In genomic region chr3L:10656451-10657198, dm6 we compare ENCODE assay signal across 3 fruit fly cellular contexts.
A peak's percentile ranks its signal among the peaks of the same experiment; 100 is the strongest.
TF ChIP-seq lines count a peak whose summit lies in the region.

No protein-coding gene starts in this region.

TF ChIP-seq in whole organism, adult, 20 proteins besides CTCF, POLR2A, EP300 and RAD21 (continued from another document):
- TF ChIP-seq Clk (GFP tag; optimal IDR thresholded peaks at IDR 0.05; lab: Kevin White, UChicago), result no peak

TF ChIP-seq in whole organism, embryonic, 481 proteins besides CTCF, POLR2A, EP300 and RAD21 (continued from another document and continues in another):
- TF ChIP-seq nmo (GFP tag; optimal IDR thresholded peaks at IDR 0.05; lab: Kevin White, UChicago), result no peak
- peak; percentile 25; the same call in 2 of the 3 replicates for TF ChIP-seq sr (GFP tag; IDR thresholded peaks at IDR 0.05; lab: Robert Waterston, UW)
- no peak for TF ChIP-seq dati (GFP tag; IDR thresholded peaks at IDR 0.05; lab: Robert Waterston, UW)
- no peak for TF ChIP-seq ken (GFP tag; IDR thresholded peaks at IDR 0.05; lab: Robert Waterston, UW)
- no peak for TF ChIP-seq CG9437 (GFP tag; optimal IDR thresholded peaks at IDR 0.05; lab: Kevin White, UChicago)
- TF ChIP-seq CG12219 (GFP tag; optimal IDR thresholded peaks at IDR 0.05; lab: Kevin White, UChicago), result peak; percentile 56
- no peak for TF ChIP-seq H2.0 (GFP tag; IDR thresholded peaks at IDR 0.05; lab: Robert Waterston, UW)
- peak; percentile 35 for TF ChIP-seq D19B (GFP tag; optimal IDR thresholded peaks at IDR 0.05; lab: Kevin White, UChicago)
- TF ChIP-seq so (GFP tag; IDR thresholded peaks at IDR 0.05; lab: Robert Waterston, UW), result peak; percentile 65; the same call in 2 of the 3 replicates
- peak; percentile 54 for TF ChIP-seq CG8290 (GFP tag; optimal IDR thresholded peaks at IDR 0.05; lab: Kevin White, UChicago)
- peak in 1 of 2 experiments; percentile 83 for TF ChIP-seq CG8290 (tag; optimal IDR thresholded peaks at IDR 0.05; lab: Kevin White, UChicago)
- peak; percentile 56 for TF ChIP-seq CG34376 (GFP tag; optimal IDR thresholded peaks at IDR 0.05; lab: Kevin White, UChicago)
- TF ChIP-seq tup (GFP tag; optimal IDR thresholded peaks at IDR 0.05; lab: Kevin White, UChicago), result peak; percentile 61
- TF ChIP-seq ab (GFP tag; optimal IDR thresholded peaks at IDR 0.05; lab: Kevin White, UChicago), result no peak
- peak; percentile 21 for TF ChIP-seq chn (GFP tag; optimal IDR thresholded peaks at IDR 0.05; lab: Kevin White, UChicago)
- TF ChIP-seq CG10543 (GFP tag; optimal IDR thresholded peaks at IDR 0.05; lab: Kevin White, UChicago), result peak; percentile 27
- peak; percentile 55 for TF ChIP-seq tio (GFP tag; optimal IDR thresholded peaks at IDR 0.05; lab: Kevin White, UChicago)
- no peak for TF ChIP-seq CG11247 (GFP tag; IDR thresholded peaks at IDR 0.05; lab: Robert Waterston, UW)
- peak; percentile 1 for TF ChIP-seq CG3995 (GFP tag; optimal IDR thresholded peaks at IDR 0.05; lab: Kevin White, UChicago)
- no peak for TF ChIP-seq Ravus (GFP tag; IDR thresholded peaks at IDR 0.05; lab: Robert Waterston, UW)
- TF ChIP-seq pnt (GFP tag; optimal IDR thresholded peaks at IDR 0.05; lab: Kevin White, UChicago), result peak; percentile 41
- peak; percentile 1 for TF ChIP-seq CG9876 (GFP tag; optimal IDR thresholded peaks at IDR 0.05; lab: Kevin White, UChicago)
- peak; percentile 7 for TF ChIP-seq Nf-YC (tag; optimal IDR thresholded peaks at IDR 0.05; lab: Kevin White, UChicago)
- peak; percentile 65 for TF ChIP-seq CG11504 (tag; optimal IDR thresholded peaks at IDR 0.05; lab: Kevin White, UChicago)
- peak; percentile 11 for TF ChIP-seq repo (GFP tag; optimal IDR thresholded peaks at IDR 0.05; lab: Kevin White, UChicago)
- TF ChIP-seq disco-r (GFP tag; optimal IDR thresholded peaks at IDR 0.05; lab: Kevin White, UChicago), result peak; percentile 12
- TF ChIP-seq rib (GFP tag; IDR thresholded peaks at IDR 0.05; lab: Robert Waterston, UW), result no peak
- TF ChIP-seq CG3281 (GFP tag; optimal IDR thresholded peaks at IDR 0.05; lab: Kevin White, UChicago), result peak; percentile 69
- no peak for TF ChIP-seq pzg (GFP tag; optimal IDR thresholded peaks at IDR 0.05; lab: Kevin White, UChicago)
- TF ChIP-seq CrebB (tag; optimal IDR thresholded peaks at IDR 0.05; lab: Kevin White, UChicago), result peak; percentile 85
- TF ChIP-seq Gsc (GFP tag; IDR thresholded peaks at IDR 0.05; lab: Robert Waterston, UW), result no peak
- peak; percentile 91 for TF ChIP-seq lab (GFP tag; optimal IDR thresholded peaks at IDR 0.05; lab: Kevin White, UChicago)
- peak; percentile 44 for TF ChIP-seq CG17385 (GFP tag; optimal IDR thresholded peaks at IDR 0.05; lab: Kevin White, UChicago)
- TF ChIP-seq zfh2 (GFP tag; optimal IDR thresholded peaks at IDR 0.05; lab: Kevin White, UChicago), result no peak
- TF ChIP-seq ewg (GFP tag; optimal IDR thresholded peaks at IDR 0.05; lab: Kevin White, UChicago), result peak; percentile 55
- peak; percentile 45 for TF ChIP-seq CG2712 (tag; optimal IDR thresholded peaks at IDR 0.05; lab: Kevin White, UChicago)
- peak; percentile 23 for TF ChIP-seq Hr3 (GFP tag; optimal IDR thresholded peaks at IDR 0.05; lab: Kevin White, UChicago)
- no peak for TF ChIP-seq CG15479 (GFP tag; optimal IDR thresholded peaks at IDR 0.05; lab: Kevin White, UChicago)
- peak; percentile 62 for TF ChIP-seq scrt (GFP tag; optimal IDR thresholded peaks at IDR 0.05; lab: Kevin White, UChicago)
- no peak for TF ChIP-seq sens-2 (GFP tag; IDR thresholded peaks at IDR 0.05; lab: Robert Waterston, UW)
- peak; percentile 62 for TF ChIP-seq HmgZ (tag; optimal IDR thresholded peaks at IDR 0.05; lab: Kevin White, UChicago)
- peak; percentile 85 for TF ChIP-seq fd64A (GFP tag; optimal IDR thresholded peaks at IDR 0.05; lab: Kevin White, UChicago)
- TF ChIP-seq bab2 (GFP tag; optimal IDR thresholded peaks at IDR 0.05; lab: Kevin White, UChicago), result peak; percentile 81
- TF ChIP-seq CG17359 (tag; optimal IDR thresholded peaks at IDR 0.05; lab: Kevin White, UChicago), result peak; percentile 85
- TF ChIP-seq al (GFP tag; IDR thresholded peaks at IDR 0.05; lab: Robert Waterston, UW), result no peak
- TF ChIP-seq trem (tag; optimal IDR thresholded peaks at IDR 0.05; lab: Kevin White, UChicago), result peak; percentile 0
- TF ChIP-seq zf30C (GFP tag; optimal IDR thresholded peaks at IDR 0.05; lab: Kevin White, UChicago), result no peak
- TF ChIP-seq unpg (GFP tag; optimal IDR thresholded peaks at IDR 0.05; lab: Kevin White, UChicago), result peak; percentile 69
- no peak for TF ChIP-seq CG8388 (GFP tag; optimal IDR thresholded peaks at IDR 0.05; lab: Kevin White, UChicago)
- peak; percentile 64 for TF ChIP-seq CG4854 (GFP tag; optimal IDR thresholded peaks at IDR 0.05; lab: Kevin White, UChicago)
- no peak; the same call in 1 of the 2 replicates for TF ChIP-seq ara (GFP tag; IDR thresholded peaks at IDR 0.05; lab: Robert Waterston, UW)
- no peak for TF ChIP-seq CG13894 (tag; optimal IDR thresholded peaks at IDR 0.05; lab: Kevin White, UChicago)
- no peak for TF ChIP-seq CG17186 (GFP tag; optimal IDR thresholded peaks at IDR 0.05; lab: Kevin White, UChicago)
- TF ChIP-seq NC2β (GFP tag; optimal IDR thresholded peaks at IDR 0.05; lab: Kevin White, UChicago), result peak; percentile 61
- peak; percentile 28; the same call in 1 of the 2 replicates for TF ChIP-seq Ada2b (GFP tag; IDR thresholded peaks at IDR 0.05; lab: Robert Waterston, UW)
- TF ChIP-seq CoRest (tag; optimal IDR thresholded peaks at IDR 0.05; lab: Kevin White, UChicago), result peak; percentile 63
- no peak for TF ChIP-seq CG2889 (GFP tag; IDR thresholded peaks at IDR 0.05; lab: Robert Waterston, UW)
- TF ChIP-seq CG15269 (tag; optimal IDR thresholded peaks at IDR 0.05; lab: Kevin White, UChicago), result peak; percentile 68
- TF ChIP-seq oc (tag; optimal IDR thresholded peaks at IDR 0.05; lab: Kevin White, UChicago), result peak; percentile 45
- no peak for TF ChIP-seq Hr39 (optimal IDR thresholded peaks at IDR 0.05; lab: Kevin White, UChicago)
- peak; percentile 77 for TF ChIP-seq CG6813 (GFP tag; optimal IDR thresholded peaks at IDR 0.05; lab: Kevin White, UChicago)
- TF ChIP-seq Nf-YA (GFP tag; IDR thresholded peaks at IDR 0.05; lab: Robert Waterston, UW), result no peak
- TF ChIP-seq Scr (GFP tag; IDR thresholded peaks at IDR 0.05; lab: Robert Waterston, UW; ENCODE audit: partially characterized antibody), result no peak
- no peak for TF ChIP-seq ase (GFP tag; IDR thresholded peaks at IDR 0.05; lab: Robert Waterston, UW)
- TF ChIP-seq Neu2 (GFP tag; optimal IDR thresholded peaks at IDR 0.05; lab: Kevin White, UChicago; ENCODE audit: borderline replicate concordance), result no peak
- TF ChIP-seq mirr (GFP tag; optimal IDR thresholded peaks at IDR 0.05; lab: Kevin White, UChicago), result peak; percentile 49

TF ChIP-seq in whole organism, prepupa, 60 proteins besides CTCF, POLR2A, EP300 and RAD21 (continued from another document):
- peak; percentile 48 for TF ChIP-seq pdm3 (GFP tag; optimal IDR thresholded peaks at IDR 0.05; lab: Kevin White, UChicago)
- no peak for TF ChIP-seq CG6276 (GFP tag; optimal IDR thresholded peaks at IDR 0.05; lab: Kevin White, UChicago)
- peak; percentile 47 for TF ChIP-seq achi (GFP tag; optimal IDR thresholded peaks at IDR 0.05; lab: Kevin White, UChicago)
- TF ChIP-seq OdsH (GFP tag; optimal IDR thresholded peaks at IDR 0.05; lab: Kevin White, UChicago), result peak; percentile 62
- peak; percentile 86 for TF ChIP-seq Eip78C (GFP tag; lab: Kevin White, UChicago)
- peak; percentile 97 for TF ChIP-seq fkh (GFP tag; optimal IDR thresholded peaks at IDR 0.05; lab: Kevin White, UChicago)
- peak; percentile 47 for TF ChIP-seq CG9139 (GFP tag; optimal IDR thresholded peaks at IDR 0.05; lab: Kevin White, UChicago)
- TF ChIP-seq CG11294 (GFP tag; IDR thresholded peaks at IDR 0.05; lab: Robert Waterston, UW), result no peak
- no peak for TF ChIP-seq CG6854 (GFP tag; optimal IDR thresholded peaks at IDR 0.05; lab: Kevin White, UChicago)
- peak; percentile 53 for TF ChIP-seq CG1621 (tag; optimal IDR thresholded peaks at IDR 0.05; lab: Kevin White, UChicago)
- TF ChIP-seq Sox14 (GFP tag; optimal IDR thresholded peaks at IDR 0.05; lab: Kevin White, UChicago), result peak; percentile 3
- TF ChIP-seq CG15336 (GFP tag; IDR thresholded peaks at IDR 0.05; lab: Robert Waterston, UW), result no peak
- no peak for TF ChIP-seq CG11902 (GFP tag; optimal IDR thresholded peaks at IDR 0.05; lab: Kevin White, UChicago)
- peak; percentile 19 for TF ChIP-seq CG11762 (GFP tag; optimal IDR thresholded peaks at IDR 0.05; lab: Kevin White, UChicago; ENCODE audit: insufficient read depth)
- peak; percentile 51 for TF ChIP-seq spab (GFP tag; optimal IDR thresholded peaks at IDR 0.05; lab: Kevin White, UChicago)
- peak; percentile 64 for TF ChIP-seq CG10669 (GFP tag; optimal IDR thresholded peaks at IDR 0.05; lab: Kevin White, UChicago)
- TF ChIP-seq Sox102F (GFP tag; optimal IDR thresholded peaks at IDR 0.05; lab: Kevin White, UChicago), result peak; percentile 15
- TF ChIP-seq net (GFP tag; optimal IDR thresholded peaks at IDR 0.05; lab: Kevin White, UChicago), result peak; percentile 49
- TF ChIP-seq Ets96B (tag; optimal IDR thresholded peaks at IDR 0.05; lab: Kevin White, UChicago), result peak; percentile 16
- TF ChIP-seq CG6808 (GFP tag; optimal IDR thresholded peaks at IDR 0.05; lab: Kevin White, UChicago), result peak; percentile 35
- TF ChIP-seq cyc (GFP tag; optimal IDR thresholded peaks at IDR 0.05; lab: Kevin White, UChicago), result no peak
- TF ChIP-seq Hr38 (GFP tag; optimal IDR thresholded peaks at IDR 0.05; lab: Kevin White, UChicago), result no peak
- peak; percentile 49 for TF ChIP-seq Met (GFP tag; optimal IDR thresholded peaks at IDR 0.05; lab: Kevin White, UChicago)
- TF ChIP-seq Sox15 (GFP tag; optimal IDR thresholded peaks at IDR 0.05; lab: Kevin White, UChicago), result no peak
- TF ChIP-seq dac (GFP tag; optimal IDR thresholded peaks at IDR 0.05; lab: Kevin White, UChicago), result no peak
- peak; percentile 44 for TF ChIP-seq esn (GFP tag; optimal IDR thresholded peaks at IDR 0.05; lab: Kevin White, UChicago)
- no peak for TF ChIP-seq Ets21C (GFP tag; optimal IDR thresholded peaks at IDR 0.05; lab: Kevin White, UChicago)
- TF ChIP-seq fd59A (GFP tag; optimal IDR thresholded peaks at IDR 0.05; lab: Kevin White, UChicago), result no peak
- TF ChIP-seq CG31627 (GFP tag; optimal IDR thresholded peaks at IDR 0.05; lab: Kevin White, UChicago), result no peak
- TF ChIP-seq CG4318 (GFP tag; optimal IDR thresholded peaks at IDR 0.05; lab: Kevin White, UChicago), result no peak
- TF ChIP-seq CG34406 (GFP tag; optimal IDR thresholded peaks at IDR 0.05; lab: Kevin White, UChicago), result peak; percentile 23
- TF ChIP-seq Eip93F (GFP tag; optimal IDR thresholded peaks at IDR 0.05; lab: Kevin White, UChicago), result no peak
- peak; percentile 56 for TF ChIP-seq CG8632 (GFP tag; optimal IDR thresholded peaks at IDR 0.05; lab: Kevin White, UChicago)
- no peak for TF ChIP-seq CG16779 (tag; optimal IDR thresholded peaks at IDR 0.05; lab: Kevin White, UChicago)
- TF ChIP-seq CG32006 (GFP tag; optimal IDR thresholded peaks at IDR 0.05; lab: Kevin White, UChicago), result peak; percentile 7
- TF ChIP-seq Blimp-1 (GFP tag; optimal IDR thresholded peaks at IDR 0.05; lab: Kevin White, UChicago), result no peak
- TF ChIP-seq dsx (GFP tag; optimal IDR thresholded peaks at IDR 0.05; lab: Kevin White, UChicago; ENCODE audit: poor library complexity, severe bottlenecking), result no peak
- peak; percentile 71 for TF ChIP-seq svp (GFP tag; lab: Kevin White, UChicago)
- peak; percentile 31 for TF ChIP-seq topi (GFP tag; optimal IDR thresholded peaks at IDR 0.05; lab: Kevin White, UChicago)
- peak; percentile 18 for TF ChIP-seq Smox (GFP tag; optimal IDR thresholded peaks at IDR 0.05; lab: Kevin White, UChicago)
TF ChIP-seq in whole organism, prepupa: peak in this region for 36.
